Worm (Caenorhabditis elegans) whole organism, L2 larva: ENCODE results near the gene algn-6.
A peak's percentile ranks its signal among the peaks of the same experiment; 100 is the strongest.

Experiments used
- Y55F3AM.14 ChIP-seq: fragments of 200-800 bp; sonication (Bioruptor generic); optimal IDR thresholded peaks from 2 replicates; lab custom pipeline; 2018; ENCODE audit warnings: mild to moderate bottlenecking, missing genetic modification characterization, missing compliant biosample characterization
- ama-1 ChIP-seq: fragments of 150-350 bp; optimal IDR thresholded peaks from 2 replicates; lab custom pipeline; 2018; ENCODE audit warnings: inconsistent platforms
- lin-13 ChIP-seq: fragments of 150-350 bp; optimal IDR thresholded peaks from 2 replicates; lab custom pipeline; 2014; ENCODE audit warnings: missing biosample characterization, missing genetic modification reagents, missing genetic modification characterization
- nhr-10 ChIP-seq: sonication (generic microtip); optimal IDR thresholded peaks from 2 replicates; lab custom pipeline; 2017; ENCODE audit warnings: missing biosample characterization, missing genetic modification characterization
- sma-9 ChIP-seq, 2 experiments: fragments of 150-350 bp in 1 of 2; sonication (generic microtip) in 1 of 2; optimal IDR thresholded peaks; 2 replicates each; lab custom pipeline; 2014 to 2016; ENCODE audit warnings: missing genetic modification characterization in 2 of 2, mild to moderate bottlenecking in 1 of 2, missing biosample characterization in 1 of 2, missing compliant biosample characterization in 1 of 2, missing genetic modification reagents in 1 of 2, moderate library complexity in 1 of 2
- snpc-4 ChIP-seq: fragments of 150-350 bp; optimal IDR thresholded peaks from 2 replicates; lab custom pipeline; 2014; ENCODE audit warnings: missing biosample characterization, missing genetic modification characterization
- unc-62 ChIP-seq: fragments of 150-350 bp; optimal IDR thresholded peaks from 2 replicates; lab custom pipeline; 2014; ENCODE audit warnings: missing biosample characterization, missing genetic modification reagents, missing genetic modification characterization
- ztf-11 ChIP-seq: sonication (generic microtip); optimal IDR thresholded peaks from 2 replicates; lab custom pipeline; 2017; ENCODE audit warnings: missing biosample characterization, missing genetic modification characterization

ce11 chrII:8075324-8075810 is 35.8 kb downstream of the algn-6 start, which contains the start of gene K02C4.2:
- TF ChIP-seq snpc-4 (tag; lab: Kevin White, UChicago): peak; percentile 42
- TF ChIP-seq ztf-11: no peak
- TF ChIP-seq nhr-10 (tag; lab: Kevin White, UChicago): no peak
- TF ChIP-seq lin-13: peak; percentile 50
- TF ChIP-seq ama-1 (lab: Kevin White, UChicago): no peak
- TF ChIP-seq Y55F3AM.14 (GFP tag; lab: Kevin White, UChicago): peak; percentile 62
- no peak for TF ChIP-seq unc-62
- TF ChIP-seq sma-9 (GFP tag; optimal IDR thresholded peaks at IDR 0.05; lab: Kevin White, UChicago): peak; percentile 78
- TF ChIP-seq sma-9 (tag; optimal IDR thresholded peaks at IDR 0.05; lab: Kevin White, UChicago): no peak
